Worm (Caenorhabditis elegans) whole organism, L1 larva: ENCODE data around the gene unc-60.

Experiments
- C34B4.2 ChIP-seq: sonication (generic microtip); optimal IDR thresholded peaks from 2 replicates; lab custom pipeline; 2017; ENCODE audit warnings: mild to moderate bottlenecking, missing genetic modification characterization, missing compliant biosample characterization
- F16B12.6 ChIP-seq: fragments of 150-350 bp; optimal IDR thresholded peaks from 2 replicates; lab custom pipeline; 2014; ENCODE audit warnings: missing biosample characterization, missing genetic modification characterization
- aha-1 ChIP-seq: fragments of 150-350 bp; optimal IDR thresholded peaks from 2 replicates; lab custom pipeline; 2014; ENCODE audit warnings: missing biosample characterization, missing genetic modification characterization
- ceh-8 ChIP-seq: fragments of 200-800 bp; sonication (Bioruptor generic); optimal IDR thresholded peaks from 2 replicates; lab custom pipeline; 2018; ENCODE audit warnings: mild to moderate bottlenecking, missing genetic modification characterization, moderate library complexity, missing compliant biosample characterization
- dpl-1 ChIP-seq, 3 experiments: fragments of 150-350 bp in 2 of 3; sonication (generic microtip) in 1 of 3; optimal IDR thresholded peaks; 2 replicates each; lab custom pipeline; 2014 to 2017; ENCODE audit warnings: missing biosample characterization in 3 of 3, missing genetic modification characterization in 3 of 3, missing genetic modification reagents in 3 of 3
- dsc-1 ChIP-seq: sonication (generic microtip); optimal IDR thresholded peaks from 2 replicates; lab custom pipeline; 2016; ENCODE audit warnings: mild to moderate bottlenecking, missing genetic modification characterization, missing compliant biosample characterization
- efl-1 ChIP-seq, 4 experiments: fragments of 150-350 bp; optimal IDR thresholded peaks in 3 of 4; peaks in 1 of 4; 1 replicate in 1 of 4; 2 replicates in 3 of 4; lab custom pipeline; 2014; ENCODE audit warnings: missing biosample characterization in 2 of 4, missing genetic modification characterization in 2 of 4, missing genetic modification reagents in 2 of 4
- elt-2 ChIP-seq: sonication (generic microtip); optimal IDR thresholded peaks from 2 replicates; lab custom pipeline; 2016; ENCODE audit warnings: missing genetic modification characterization, mild to moderate bottlenecking, inconsistent platforms, missing compliant biosample characterization, missing genetic modification reagents
- ets-5 ChIP-seq: fragments of 200-800 bp; sonication (Bioruptor generic); IDR thresholded peaks from 2 replicates; pipeline ENCODE4 v1.3.6; 2022; ENCODE audit warnings: missing genetic modification characterization, missing compliant biosample characterization
- fkh-10 ChIP-seq: sonication (generic microtip); optimal IDR thresholded peaks from 2 replicates; lab custom pipeline; 2017; ENCODE audit warnings: missing biosample characterization, missing genetic modification reagents, missing genetic modification characterization
- fos-1 ChIP-seq: fragments of 150-350 bp; optimal IDR thresholded peaks from 2 replicates; lab custom pipeline; 2014; ENCODE audit warnings: missing biosample characterization, missing genetic modification characterization
- isw-1 ChIP-seq: fragments of 200-800 bp; sonication (Bioruptor generic); IDR thresholded peaks from 2 replicates; pipeline ENCODE4 v1.3.6; 2022; ENCODE audit warnings: missing genetic modification characterization, missing compliant biosample characterization
- lin-14 ChIP-seq: fragments of 200-800 bp; sonication (Bioruptor generic); optimal IDR thresholded peaks from 2 replicates; lab custom pipeline; 2018; ENCODE audit warnings: mild to moderate bottlenecking, missing genetic modification characterization, moderate library complexity, missing compliant biosample characterization
- lin-35 ChIP-seq, 2 experiments: fragments of 150-350 bp; optimal IDR thresholded peaks; 2 replicates each; lab custom pipeline; 2014; ENCODE audit warnings: missing biosample characterization in 2 of 2, missing genetic modification characterization in 2 of 2, missing genetic modification reagents in 2 of 2
- lsy-2 ChIP-seq, 2 experiments: fragments of 150-350 bp; optimal IDR thresholded peaks; 2 replicates each; lab custom pipeline; 2014; ENCODE audit warnings: missing biosample characterization in 2 of 2, missing genetic modification characterization in 2 of 2
- nhr-11 ChIP-seq: fragments of 150-350 bp; optimal IDR thresholded peaks from 2 replicates; lab custom pipeline; 2014; ENCODE audit warnings: missing biosample characterization, missing genetic modification characterization
- nhr-12 ChIP-seq: sonication (generic microtip); optimal IDR thresholded peaks from 2 replicates; lab custom pipeline; 2017; ENCODE audit warnings: missing biosample characterization, missing genetic modification characterization
- nhr-20 ChIP-seq: sonication (generic microtip); optimal IDR thresholded peaks from 2 replicates; lab custom pipeline; 2016; ENCODE audit warnings: mild to moderate bottlenecking, missing genetic modification characterization, missing compliant biosample characterization
- nhr-71 ChIP-seq: sonication (generic microtip); optimal IDR thresholded peaks from 2 replicates; lab custom pipeline; 2016; ENCODE audit warnings: mild to moderate bottlenecking, missing genetic modification characterization, moderate library complexity, missing compliant biosample characterization
- nhr-76 ChIP-seq: sonication (generic microtip); optimal IDR thresholded peaks from 2 replicates; lab custom pipeline; 2017; ENCODE audit warnings: missing biosample characterization, missing genetic modification characterization
- nhr-85 ChIP-seq: sonication (generic microtip); peaks from one replicate; lab custom pipeline; 2016; ENCODE audit warnings: missing genetic modification characterization, inconsistent platforms, missing compliant biosample characterization
- pqm-1 ChIP-seq: sonication (generic microtip); optimal IDR thresholded peaks from 3 replicates; lab custom pipeline; 2017; ENCODE audit warnings: missing biosample characterization, missing genetic modification characterization
- skn-1 ChIP-seq: fragments of 150-350 bp; optimal IDR thresholded peaks from 2 replicates; lab custom pipeline; 2014; ENCODE audit warnings: missing biosample characterization, missing genetic modification characterization
- snu-23 ChIP-seq: sonication (generic microtip); optimal IDR thresholded peaks from 2 replicates; lab custom pipeline; 2016; ENCODE audit warnings: missing genetic modification characterization, missing compliant biosample characterization
- sox-4 ChIP-seq: sonication (generic microtip); optimal IDR thresholded peaks from 2 replicates; lab custom pipeline; 2016; ENCODE audit warnings: missing genetic modification characterization, missing compliant biosample characterization
- sptf-1 ChIP-seq: fragments of 150-350 bp; optimal IDR thresholded peaks from 2 replicates; lab custom pipeline; 2014; ENCODE audit warnings: missing biosample characterization, missing genetic modification characterization
- sup-37 ChIP-seq: fragments of 200-800 bp; sonication (Bioruptor generic); optimal IDR thresholded peaks from 2 replicates; lab custom pipeline; 2018; ENCODE audit warnings: mild to moderate bottlenecking, missing genetic modification characterization, missing compliant biosample characterization
- swsn-7 ChIP-seq: sonication (generic microtip); optimal IDR thresholded peaks from 2 replicates; lab custom pipeline; 2016; ENCODE audit warnings: missing genetic modification characterization, missing compliant biosample characterization
- tbx-2 ChIP-seq: sonication (generic microtip); optimal IDR thresholded peaks from 2 replicates; lab custom pipeline; 2016; ENCODE audit warnings: missing genetic modification characterization, missing compliant biosample characterization
- unc-98 ChIP-seq: fragments of 200-800 bp; sonication (Bioruptor generic); IDR thresholded peaks from 2 replicates; pipeline ENCODE4 v1.3.6; 2022; ENCODE audit warnings: missing genetic modification characterization, missing compliant biosample characterization
- xbp-1 ChIP-seq: sonication (generic microtip); optimal IDR thresholded peaks from 2 replicates; lab custom pipeline; 2016; ENCODE audit warnings: missing genetic modification characterization, missing compliant biosample characterization

The unc-60 gene

ce11 chrV:1425595-1425994 lies 49.3 kb upstream of the unc-60 start, which contains the start of gene R12A1.3:
Gene R12A1.3 (minus strand): TSS chrV:1425794.
- TF ChIP-seq nhr-12 (no peak), efl-1 (optimal IDR thresholded peaks at IDR 0.05; lab: Kevin White, UChicago) (no peak), efl-1 (GFP tag; optimal IDR thresholded peaks at IDR 0.05 in 1 of 2; lab: Kevin White, UChicago) (peak in 1 of 2 experiments; percentile 60)

- no peak for TF ChIP-seq ets-5 (GFP tag; lab: Robert Waterston, UW)
- TF ChIP-seq fos-1 (tag; lab: Kevin White, UChicago), result no peak
- TF ChIP-seq ceh-8, result no peak
- no peak for TF ChIP-seq nhr-71
- no peak for TF ChIP-seq nhr-11 (tag; lab: Kevin White, UChicago)
- no peak for TF ChIP-seq nhr-76 (tag; lab: Kevin White, UChicago)
- TF ChIP-seq lin-35 (GFP tag; optimal IDR thresholded peaks at IDR 0.05; lab: Kevin White, UChicago), result no peak
- no peak for TF ChIP-seq isw-1 (GFP tag; lab: Robert Waterston, UW)
- no peak for TF ChIP-seq pqm-1 (tag; lab: Kevin White, UChicago)
- TF ChIP-seq skn-1 (tag; lab: Kevin White, UChicago), result no peak
- no peak for TF ChIP-seq swsn-7
Measured at ce11 chrV:1431702-1432187, 43.1 kb upstream of the unc-60 start, which contains the start of gene ges-1. Gene ges-1 (minus strand): TSS chrV:1432137.

- TF ChIP-seq ceh-8 (no peak), aha-1 (peak; percentile 52), sup-37 (GFP tag; lab: Kevin White, UChicago) (no peak), xbp-1 (tag; lab: Kevin White, UChicago) (no peak), tbx-2 (tag; lab: Kevin White, UChicago) (no peak), efl-1 (optimal IDR thresholded peaks at IDR 0.05; lab: Kevin White, UChicago) (no peak), efl-1 (GFP tag; optimal IDR thresholded peaks at IDR 0.05 in 1 of 2; lab: Kevin White, UChicago) (peak in 1 of 2 experiments; percentile 96), dpl-1 (GFP tag; optimal IDR thresholded peaks at IDR 0.05; lab: Kevin White, UChicago) (peak in 2 of 3 experiments; percentile 19 to 80), lin-14 (GFP tag; lab: Kevin White, UChicago) (peak; percentile 19), fkh-10 (GFP tag; lab: Kevin White, UChicago) (no peak), nhr-20 (tag; lab: Kevin White, UChicago) (peak; percentile 62), elt-2 (peak; percentile 61), unc-98 (GFP tag; lab: Robert Waterston, UW) (no peak), nhr-85 (tag; lab: Kevin White, UChicago) (peak; percentile 78), snu-23 (peak; percentile 36), dsc-1 (tag; lab: Kevin White, UChicago) (no peak), nhr-12 (no peak), lsy-2 (tag; optimal IDR thresholded peaks at IDR 0.05; lab: Kevin White, UChicago) (no peak), F16B12.6 (tag; lab: Kevin White, UChicago) (no peak), sox-4 (no peak)
Measured at ce11 chrV:1432500-1433418, 42.1 kb upstream of the unc-60 start.

- TF ChIP-seq efl-1 (optimal IDR thresholded peaks at IDR 0.05; lab: Kevin White, UChicago) (no peak), efl-1 (GFP tag; optimal IDR thresholded peaks at IDR 0.05 in 1 of 2; lab: Kevin White, UChicago) (peak in 1 of 2 experiments; percentile 92), C34B4.2 (no peak), sptf-1 (tag; lab: Kevin White, UChicago) (no peak), dpl-1 (GFP tag; optimal IDR thresholded peaks at IDR 0.05; lab: Kevin White, UChicago) (no peak), elt-2 (no peak)
Measured at ce11 chrV:1433419-1433765, 41.5 kb upstream of the unc-60 start.

ce11 chrV:1434398-1434797 lies 40.5 kb upstream of the unc-60 start:
- peak in 1 of 3 experiments; percentile 11 for TF ChIP-seq dpl-1 (GFP tag; optimal IDR thresholded peaks at IDR 0.05; lab: Kevin White, UChicago)
- no peak for TF ChIP-seq C34B4.2
- no peak for TF ChIP-seq efl-1 (optimal IDR thresholded peaks at IDR 0.05; lab: Kevin White, UChicago)
- TF ChIP-seq efl-1 (GFP tag; optimal IDR thresholded peaks at IDR 0.05 in 1 of 2; lab: Kevin White, UChicago), result peak in 1 of 2 experiments; percentile 87
